Fruit fly (Drosophila melanogaster): Measurements from ENCODE around the gene CG42371.

dm6 chr2L:2252241-2252640, 35.2 kb upstream of the CG42371 start, which contains the start of gene CG17239:
- TF ChIP-seq CG8478 (optimal IDR thresholded peaks at IDR 0.05) (no peak), CTCF (optimal IDR thresholded peaks at IDR 0.05) (no peak)

Data from S2 (cell line).